Worm (Caenorhabditis elegans): ENCODE data around the gene nhr-223.
A peak's percentile ranks its signal among the peaks of the same experiment; 100 is the strongest.

nhr-223 gene

ce11 chrV:15766122-15766594 lies 30.0 kb upstream of the nhr-223 start, which contains the start of the genes haf-3 and F57A10.2 (continued):
- TF ChIP-seq C38D4.7 (GFP tag; optimal IDR thresholded peaks at IDR 0.05) = no peak
- no peak for TF ChIP-seq T23F11.4 (GFP tag; optimal IDR thresholded peaks at IDR 0.05)
- no peak for TF ChIP-seq ceh-2 (tag; optimal IDR thresholded peaks at IDR 0.05)
- TF ChIP-seq ets-4 (tag; optimal IDR thresholded peaks at IDR 0.05) = peak; percentile 1
- TF ChIP-seq sox-2 (GFP tag; IDR thresholded peaks at IDR 0.05) = no peak
- peak; percentile 39 for TF ChIP-seq unc-55 (GFP tag; optimal IDR thresholded peaks at IDR 0.05)
- TF ChIP-seq ceh-22 (tag; optimal IDR thresholded peaks at IDR 0.05) = no peak
- peak; percentile 10 for TF ChIP-seq ztf-16 (tag; optimal IDR thresholded peaks at IDR 0.05)
- no peak for TF ChIP-seq unc-3 (GFP tag; conservative IDR thresholded peaks at IDR 0.05)
- peak; percentile 13 for TF ChIP-seq unc-3 (tag; optimal IDR thresholded peaks at IDR 0.05)
- TF ChIP-seq pax-1 (tag; optimal IDR thresholded peaks at IDR 0.05) = no peak
- no peak for TF ChIP-seq pqm-1 (tag; optimal IDR thresholded peaks at IDR 0.05)
- TF ChIP-seq pat-9 (tag; optimal IDR thresholded peaks at IDR 0.05) = peak; percentile 14
- peak; percentile 54 for TF ChIP-seq elt-2 (tag; optimal IDR thresholded peaks at IDR 0.05)

- TF ChIP-seq ceh-45 (GFP tag; IDR thresholded peaks at IDR 0.05) = 0 out of 2 replicates have a peak, but pooled peaks have one; percentile 37
Observed at ce11 chrV:15767385-15767784, 28.8 kb upstream of the nhr-223 start.

ce11 chrV:15769072-15769471 lies 27.1 kb upstream of the nhr-223 start, which contains the start of gene F57A10.4:
TSS of gene F57A10.4 (plus strand) at chrV:15769438.
- TF ChIP-seq unc-42 (tag; optimal IDR thresholded peaks at IDR 0.05) (no peak), pat-9 (tag; optimal IDR thresholded peaks at IDR 0.05) (no peak), syd-9 (tag; optimal IDR thresholded peaks at IDR 0.05) (no peak), ceh-18 (tag; optimal IDR thresholded peaks at IDR 0.05) (no peak), npax-4 (tag; optimal IDR thresholded peaks at IDR 0.05) (no peak), elt-2 (tag; optimal IDR thresholded peaks at IDR 0.05) (no peak), zip-5 (tag; optimal IDR thresholded peaks at IDR 0.05) (no peak), fkh-6 (tag; optimal IDR thresholded peaks at IDR 0.05) (no peak), ceh-24 (tag; optimal IDR thresholded peaks at IDR 0.05) (no peak), ceh-34 (tag; optimal IDR thresholded peaks at IDR 0.05) (no peak), pros-1 (tag; optimal IDR thresholded peaks at IDR 0.05) (no peak)

- no peak for TF ChIP-seq K09A11.1 (tag; optimal IDR thresholded peaks at IDR 0.05; ENCODE audit: insufficient read depth)
- TF ChIP-seq pros-1 (tag; optimal IDR thresholded peaks at IDR 0.05) = no peak
- TF ChIP-seq fkh-10 (GFP tag; optimal IDR thresholded peaks at IDR 0.05) = no peak
- no peak for TF ChIP-seq che-1 (tag; optimal IDR thresholded peaks at IDR 0.05)
- TF ChIP-seq sdc-2 (tag; optimal IDR thresholded peaks at IDR 0.05) = no peak
- no peak for TF ChIP-seq nhr-11 (tag; optimal IDR thresholded peaks at IDR 0.05)
- no peak for TF ChIP-seq hlh-30 (tag; optimal IDR thresholded peaks at IDR 0.05; ENCODE audit: insufficient read depth)
Observed at ce11 chrV:15773141-15773540, 23.0 kb upstream of the nhr-223 start, which contains the start of gene nhr-60. TSS of gene nhr-60 (minus strand) at chrV:15773241.

- no peak for TF ChIP-seq nhr-11 (tag; optimal IDR thresholded peaks at IDR 0.05)
- TF ChIP-seq hlh-30 (tag; optimal IDR thresholded peaks at IDR 0.05; ENCODE audit: insufficient read depth) = no peak
- no peak for TF ChIP-seq gmeb-2 (tag; optimal IDR thresholded peaks at IDR 0.05)
- TF ChIP-seq odd-2 (tag; optimal IDR thresholded peaks at IDR 0.05) = no peak
- TF ChIP-seq dve-1 (tag; optimal IDR thresholded peaks at IDR 0.05) = no peak
- TF ChIP-seq ets-4 (tag; optimal IDR thresholded peaks at IDR 0.05) = no peak
- no peak for TF ChIP-seq ztf-16 (tag; optimal IDR thresholded peaks at IDR 0.05)
- no peak for TF ChIP-seq che-1 (tag; optimal IDR thresholded peaks at IDR 0.05)
- no peak for TF ChIP-seq Y22D7AL.16 (tag; optimal IDR thresholded peaks at IDR 0.05)
- no peak for TF ChIP-seq eyg-1 (tag; optimal IDR thresholded peaks at IDR 0.05)
- TF ChIP-seq dmd-4 (tag; optimal IDR thresholded peaks at IDR 0.05; ENCODE audit: borderline replicate concordance) = no peak
- no peak for TF ChIP-seq pha-4 (tag; optimal IDR thresholded peaks at IDR 0.05)
- TF ChIP-seq ceh-22 (tag; optimal IDR thresholded peaks at IDR 0.05) = no peak
- no peak for TF ChIP-seq pax-1 (tag; optimal IDR thresholded peaks at IDR 0.05)
- TF ChIP-seq ttx-3 (tag; optimal IDR thresholded peaks at IDR 0.05) = no peak
- no peak for TF ChIP-seq unc-42 (tag; optimal IDR thresholded peaks at IDR 0.05)
- no peak for TF ChIP-seq ceh-31 (tag; optimal IDR thresholded peaks at IDR 0.05)
- TF ChIP-seq zip-5 (tag; optimal IDR thresholded peaks at IDR 0.05) = no peak
Observed at ce11 chrV:15773941-15774340, 22.2 kb upstream of the nhr-223 start.
